Worm (Caenorhabditis elegans) whole organism, young adult: ENCODE data around the gene pck-3.

Experiments
- B0019.2 ChIP-seq: fragments of 200-800 bp; sonication (Bioruptor generic); conservative IDR thresholded peaks from 2 replicates; pipeline ENCODE4 v1.3.6; 2022; ENCODE audit warnings: missing genetic modification reagents, missing genetic modification characterization, missing compliant biosample characterization
- C17E4.6 ChIP-seq: fragments of 200-800 bp; sonication (Bioruptor generic); IDR thresholded peaks from 2 replicates; pipeline ENCODE4 v1.3.6; 2022; ENCODE audit warnings: missing genetic modification reagents, missing genetic modification characterization, missing compliant biosample characterization
- D2030.7 ChIP-seq: fragments of 200-800 bp; sonication (Bioruptor generic); IDR thresholded peaks from 2 replicates; pipeline ENCODE4 v1.3.6; 2022; ENCODE audit warnings: missing genetic modification reagents, missing genetic modification characterization, missing compliant biosample characterization
- F22D6.2 ChIP-seq: sonication (generic microtip); optimal IDR thresholded peaks from 2 replicates; lab custom pipeline; 2016; ENCODE audit warnings: mild to moderate bottlenecking, missing genetic modification characterization, missing compliant biosample characterization
- F23B12.7 ChIP-seq: sonication (generic microtip); optimal IDR thresholded peaks from 2 replicates; lab custom pipeline; 2017; ENCODE audit warnings: missing genetic modification characterization, mild to moderate bottlenecking, missing compliant biosample characterization, antibody characterized with exemption, moderate library complexity; ENCODE audit not compliant: insufficient read depth
- F37B4.10 ChIP-seq: fragments of 200-800 bp; sonication (Bioruptor generic); IDR thresholded peaks from 2 replicates; pipeline ENCODE4 v1.3.6; 2022; ENCODE audit warnings: missing genetic modification characterization, missing compliant biosample characterization
- F49E8.2 ChIP-seq: sonication (generic microtip); optimal IDR thresholded peaks from 3 replicates; lab custom pipeline; 2017; ENCODE audit warnings: missing genetic modification characterization, mild to moderate bottlenecking, missing compliant biosample characterization, antibody characterized with exemption, moderate library complexity; ENCODE audit not compliant: insufficient read depth
- F52B5.7 ChIP-seq: sonication (generic microtip); optimal IDR thresholded peaks from 2 replicates; lab custom pipeline; 2016; ENCODE audit warnings: mild to moderate bottlenecking, missing genetic modification characterization, missing compliant biosample characterization
- Y67H2A.10 ChIP-seq: fragments of 200-800 bp; sonication (Bioruptor generic); conservative IDR thresholded peaks from 2 replicates; pipeline ENCODE4 v1.3.6; 2022; ENCODE audit warnings: missing genetic modification reagents, missing genetic modification characterization, missing compliant biosample characterization
- Y79H2A.3 ChIP-seq: fragments of 200-800 bp; sonication (Bioruptor generic); conservative IDR thresholded peaks from 2 replicates; pipeline ENCODE4 v1.3.6; 2022; ENCODE audit warnings: missing genetic modification reagents, missing genetic modification characterization, missing compliant biosample characterization
- ZK185.1 ChIP-seq: sonication (generic microtip); optimal IDR thresholded peaks from 2 replicates; lab custom pipeline; 2016; ENCODE audit warnings: mild to moderate bottlenecking, missing genetic modification characterization, missing compliant biosample characterization; ENCODE audit not compliant: poor library complexity, severe bottlenecking
- atf-7 ChIP-seq: sonication (generic microtip); optimal IDR thresholded peaks from 2 replicates; lab custom pipeline; 2017; ENCODE audit warnings: mild to moderate bottlenecking, missing genetic modification characterization, missing compliant biosample characterization
- athp-1 ChIP-seq: sonication (generic microtip); optimal IDR thresholded peaks from 2 replicates; lab custom pipeline; 2017; ENCODE audit warnings: mild to moderate bottlenecking, missing genetic modification characterization, missing compliant biosample characterization
- attf-6 ChIP-seq: fragments of 200-800 bp; sonication (Bioruptor generic); IDR thresholded peaks from 2 replicates; pipeline ENCODE4 v1.3.6; 2022; ENCODE audit warnings: missing genetic modification reagents, missing genetic modification characterization, missing compliant biosample characterization
- ccch-3 ChIP-seq: fragments of 200-800 bp; sonication (Bioruptor generic); optimal IDR thresholded peaks from 2 replicates; lab custom pipeline; 2018; ENCODE audit warnings: mild to moderate bottlenecking, missing genetic modification characterization, missing compliant biosample characterization
- die-1 ChIP-seq: sonication (generic microtip); optimal IDR thresholded peaks from 2 replicates; lab custom pipeline; 2016; ENCODE audit warnings: missing genotype, mild to moderate bottlenecking, missing genetic modification characterization, missing compliant biosample characterization
- dox-1 ChIP-seq: fragments of 200-800 bp; sonication (Bioruptor generic); IDR thresholded peaks from 2 replicates; pipeline ENCODE4 v1.3.6; 2022; ENCODE audit warnings: missing genetic modification reagents, missing genetic modification characterization, missing compliant biosample characterization
- egl-18 ChIP-seq: fragments of 200-800 bp; sonication (Bioruptor generic); IDR thresholded peaks from 2 replicates; pipeline ENCODE4 v1.3.6; 2022; ENCODE audit warnings: missing genetic modification reagents, missing genetic modification characterization, missing compliant biosample characterization
- ekl-4 ChIP-seq: fragments of 200-800 bp; sonication (Bioruptor generic); IDR thresholded peaks from 2 replicates; pipeline ENCODE4 v1.3.6; 2022; ENCODE audit warnings: missing genetic modification reagents, missing genetic modification characterization, missing compliant biosample characterization
- lin-26 ChIP-seq: fragments of 200-800 bp; sonication (Bioruptor generic); IDR thresholded peaks from 2 replicates; pipeline ENCODE4 v1.3.6; 2022; ENCODE audit warnings: missing genetic modification reagents, missing genetic modification characterization, missing compliant biosample characterization
- lin-54 ChIP-seq: fragments of 200-800 bp; sonication (Bioruptor generic); optimal IDR thresholded peaks from 2 replicates; lab custom pipeline; 2018; ENCODE audit warnings: mild to moderate bottlenecking, missing genetic modification characterization, missing compliant biosample characterization
- lsl-1 ChIP-seq: fragments of 200-800 bp; sonication (Bioruptor generic); optimal IDR thresholded peaks from 2 replicates; lab custom pipeline; 2018; ENCODE audit warnings: mild to moderate bottlenecking, missing genetic modification characterization, moderate library complexity, missing compliant biosample characterization
- madf-8 ChIP-seq: fragments of 200-800 bp; sonication (Bioruptor generic); conservative IDR thresholded peaks from 2 replicates; pipeline ENCODE4 v1.3.6; 2022; ENCODE audit warnings: missing genetic modification reagents, missing genetic modification characterization, missing compliant biosample characterization
- mel-28 ChIP-seq: sonication (generic microtip); optimal IDR thresholded peaks from 2 replicates; lab custom pipeline; 2016; ENCODE audit warnings: borderline replicate concordance, mild to moderate bottlenecking, missing genetic modification characterization, missing compliant biosample characterization
- nhr-179 ChIP-seq: sonication (generic microtip); optimal IDR thresholded peaks from 2 replicates; lab custom pipeline; 2016; ENCODE audit warnings: mild to moderate bottlenecking, missing genetic modification characterization, missing compliant biosample characterization
- pbrm-1 ChIP-seq: fragments of 200-800 bp; sonication (Bioruptor generic); IDR thresholded peaks from 2 replicates; pipeline ENCODE4 v1.3.6; 2022; ENCODE audit warnings: missing genetic modification reagents, missing genetic modification characterization, missing compliant biosample characterization
- sdz-38 ChIP-seq: sonication (generic microtip); optimal IDR thresholded peaks from 2 replicates; lab custom pipeline; 2016; ENCODE audit warnings: missing genotype, missing genetic modification characterization, missing compliant biosample characterization
- snpc-1.3 ChIP-seq: sonication (generic microtip); optimal IDR thresholded peaks from 2 replicates; lab custom pipeline; 2017; ENCODE audit warnings: missing genetic modification characterization, mild to moderate bottlenecking, missing compliant biosample characterization, antibody characterized with exemption, moderate library complexity, missing genotype, missing genetic modification reagents; ENCODE audit not compliant: insufficient read depth
- snpc-4 ChIP-seq, 5 experiments: fragments of 150-350 bp in 1 of 5; sonication (generic microtip) in 4 of 5; optimal IDR thresholded peaks; 2 replicates each; lab custom pipeline; 2014 to 2018; ENCODE audit warnings: missing genetic modification characterization in 5 of 5, missing biosample characterization in 3 of 5, antibody characterized with exemption in 2 of 5, mild to moderate bottlenecking in 2 of 5, missing compliant biosample characterization in 2 of 5, missing genotype in 2 of 5, moderate library complexity in 2 of 5, missing genetic modification reagents in 1 of 5
- tbp1 ChIP-seq: fragments of 200-800 bp; sonication (Bioruptor generic); optimal IDR thresholded peaks from 2 replicates; lab custom pipeline; 2018; ENCODE audit warnings: mild to moderate bottlenecking, missing genetic modification characterization, missing compliant biosample characterization
- tbx-9 ChIP-seq: sonication (generic microtip); optimal IDR thresholded peaks from 2 replicates; lab custom pipeline; 2016; ENCODE audit warnings: borderline replicate concordance, missing genetic modification characterization, inconsistent platforms, missing compliant biosample characterization
- tlf-1 ChIP-seq: fragments of 200-800 bp; sonication (Bioruptor generic); optimal IDR thresholded peaks from 2 replicates; lab custom pipeline; 2018; ENCODE audit warnings: mild to moderate bottlenecking, missing genetic modification characterization, missing compliant biosample characterization
- unc-130 ChIP-seq: sonication (generic microtip); optimal IDR thresholded peaks from 2 replicates; lab custom pipeline; 2016; ENCODE audit warnings: missing genetic modification reagents, missing genetic modification characterization, missing compliant biosample characterization
- zfh-2 ChIP-seq: fragments of 200-800 bp; sonication (Bioruptor generic); conservative IDR thresholded peaks from 2 replicates; pipeline ENCODE4 v1.3.6; 2022; ENCODE audit warnings: missing genetic modification reagents, missing genetic modification characterization, missing compliant biosample characterization
- zim-3 ChIP-seq: sonication (generic microtip); optimal IDR thresholded peaks from 2 replicates; lab custom pipeline; 2017; ENCODE audit warnings: mild to moderate bottlenecking, missing genetic modification characterization, moderate library complexity, missing compliant biosample characterization
- ztf-22 ChIP-seq: fragments of 200-800 bp; sonication (Bioruptor generic); optimal IDR thresholded peaks from 2 replicates; lab custom pipeline; 2018; ENCODE audit warnings: mild to moderate bottlenecking, missing genetic modification characterization, moderate library complexity, missing compliant biosample characterization

Gene pck-3

ce11 chrIV:5896341-5896740 lies at the start of gene pck-3:
pck-3 (plus strand) TSS chrIV:5896641.
- no peak for TF ChIP-seq tbx-9 (tag; lab: Kevin White, UChicago)
- no peak for TF ChIP-seq zfh-2 (GFP tag; lab: Robert Waterston, UW)
- no peak for TF ChIP-seq dox-1
- TF ChIP-seq F37B4.10 (GFP tag; lab: Robert Waterston, UW): no peak
- no peak for TF ChIP-seq Y79H2A.3
- no peak for TF ChIP-seq D2030.7 (GFP tag; lab: Robert Waterston, UW)
- TF ChIP-seq C17E4.6: no peak
- no peak for TF ChIP-seq lin-54 (GFP tag; lab: Kevin White, UChicago)
- TF ChIP-seq, all 124 proteins: peak for 0

- TF ChIP-seq atf-7 (tag; lab: Kevin White, UChicago) (no peak), sdz-38 (tag; lab: Kevin White, UChicago) (no peak), tbp1 (GFP tag; lab: Kevin White, UChicago) (peak; percentile 15), madf-8 (GFP tag; lab: Robert Waterston, UW) (no peak), ZK185.1 (tag; lab: Kevin White, UChicago) (no peak), D2030.7 (GFP tag; lab: Robert Waterston, UW) (0 out of 2 replicates have a peak, but pooled peaks have one; percentile 15), F37B4.10 (GFP tag; lab: Robert Waterston, UW) (no peak), lin-26 (no peak), ekl-4 (no peak), F22D6.2 (tag; lab: Kevin White, UChicago) (no peak), snpc-4 (GFP tag; optimal IDR thresholded peaks at IDR 0.05; lab: Kevin White, UChicago) (peak; percentile 47), snpc-4 (tag; optimal IDR thresholded peaks at IDR 0.05; lab: Kevin White, UChicago) (peak in 3 of 4 experiments; percentile 61 to 78 (median 74)), B0019.2 (GFP tag; lab: Robert Waterston, UW) (no peak), F23B12.7 (tag; lab: Kevin White, UChicago) (peak; percentile 39), nhr-179 (tag; lab: Kevin White, UChicago) (no peak), zim-3 (tag; lab: Kevin White, UChicago) (no peak), egl-18 (GFP tag; lab: Robert Waterston, UW) (no peak), ztf-22 (GFP tag; lab: Kevin White, UChicago) (no peak), ccch-3 (GFP tag; lab: Kevin White, UChicago) (no peak), snpc-1.3 (tag; lab: Kevin White, UChicago) (peak; percentile 57), unc-130 (GFP tag; lab: Kevin White, UChicago) (no peak), F52B5.7 (no peak)
Observed at ce11 chrIV:5847986-5848707, 48.3 kb upstream of the pck-3 start, which contains the start of gene sams-3. sams-3 (plus strand) TSS chrIV:5848657.

ce11 chrIV:5850765-5851377 lies 45.6 kb upstream of the pck-3 start:
- TF ChIP-seq tbp1 (GFP tag; lab: Kevin White, UChicago) (peak; percentile 15), tlf-1 (GFP tag; lab: Kevin White, UChicago) (peak; percentile 22), die-1 (tag; lab: Kevin White, UChicago) (peak; percentile 8), attf-6 (GFP tag; lab: Robert Waterston, UW) (peak; percentile 38; the same call in 1 of the 2 replicates), snpc-4 (GFP tag; optimal IDR thresholded peaks at IDR 0.05; lab: Kevin White, UChicago) (no peak), snpc-4 (tag; optimal IDR thresholded peaks at IDR 0.05; lab: Kevin White, UChicago) (peak in 1 of 4 experiments; percentile 83), dox-1 (no peak), lsl-1 (GFP tag; lab: Kevin White, UChicago) (peak; percentile 47), F49E8.2 (tag; lab: Kevin White, UChicago) (peak; percentile 42), mel-28 (no peak), Y67H2A.10 (GFP tag; lab: Robert Waterston, UW) (no peak), pbrm-1 (0 out of 2 replicates have a peak, but pooled peaks have one; percentile 40), athp-1 (peak; percentile 34), lin-26 (peak; percentile 34; the same call in 1 of the 2 replicates)
